Worm (Caenorhabditis elegans): ENCODE data around the gene Y67A10A.7.

DNA sequence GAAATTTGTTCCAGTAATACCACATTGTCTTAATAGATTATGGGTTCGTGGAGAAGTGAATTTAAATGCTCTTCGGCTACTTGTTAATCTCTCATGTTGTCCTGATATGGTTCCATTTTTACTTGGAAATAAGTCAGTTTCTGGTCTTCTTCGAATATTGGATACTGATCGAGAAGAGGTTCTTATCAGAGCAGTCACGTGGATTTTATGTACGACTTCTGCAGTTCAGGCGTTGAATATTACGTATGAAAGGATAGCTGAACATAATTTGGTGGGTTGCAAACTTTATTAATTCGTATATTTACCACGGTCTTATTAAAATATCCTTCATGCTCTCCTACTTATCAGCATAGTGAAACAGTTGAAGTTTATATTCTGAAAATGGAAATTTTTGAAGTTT lies 3.9 kb downstream of the Y67A10A.7 start:
- TF ChIP-seq sox-4 (tag; optimal IDR thresholded peaks at IDR 0.05) (no peak), ceh-6 (GFP tag; optimal IDR thresholded peaks at IDR 0.05) (no peak), fkh-10 (GFP tag; optimal IDR thresholded peaks at IDR 0.05) (no peak), ceh-30 (tag; optimal IDR thresholded peaks at IDR 0.05) (no peak), dve-1 (tag; optimal IDR thresholded peaks at IDR 0.05) (no peak)

Data from whole organism, late embryonic.